Worm (Caenorhabditis elegans) whole organism, young adult: Measurements from ENCODE around the gene W04H10.5.

Experiments used
- F23B12.7 ChIP-seq: sonication (generic microtip); optimal IDR thresholded peaks from 2 replicates; lab custom pipeline; 2017; ENCODE audit warnings: missing genetic modification characterization, mild to moderate bottlenecking, missing compliant biosample characterization, antibody characterized with exemption, moderate library complexity; ENCODE audit not compliant: insufficient read depth
- lin-35 ChIP-seq, 3 experiments: fragments of 150-350 bp in 2 of 3; sonication (generic microtip) in 1 of 3; optimal IDR thresholded peaks; 2 replicates each; lab custom pipeline; 2014 to 2018; ENCODE audit warnings: missing biosample characterization in 3 of 3, missing genetic modification characterization in 3 of 3, missing genetic modification reagents in 3 of 3
- nhr-179 ChIP-seq: sonication (generic microtip); optimal IDR thresholded peaks from 2 replicates; lab custom pipeline; 2016; ENCODE audit warnings: mild to moderate bottlenecking, missing genetic modification characterization, missing compliant biosample characterization
- unc-62 ChIP-seq: fragments of 150-350 bp; optimal IDR thresholded peaks from 2 replicates; lab custom pipeline; 2014; ENCODE audit warnings: missing biosample characterization, missing genetic modification reagents, missing genetic modification characterization

ce11 chrII:577632-578031 is 28.5 kb upstream of the W04H10.5 start, which contains the start of gene W08F4.7:
- TF ChIP-seq nhr-179 (no peak), lin-35 (GFP tag; optimal IDR thresholded peaks at IDR 0.05; lab: Kevin White, UChicago) (no peak), F23B12.7 (tag; lab: Kevin White, UChicago) (no peak), unc-62 (GFP tag; lab: Kevin White, UChicago) (no peak)
